Worm (Caenorhabditis elegans): ENCODE results near the gene ZK813.3.

DNA sequence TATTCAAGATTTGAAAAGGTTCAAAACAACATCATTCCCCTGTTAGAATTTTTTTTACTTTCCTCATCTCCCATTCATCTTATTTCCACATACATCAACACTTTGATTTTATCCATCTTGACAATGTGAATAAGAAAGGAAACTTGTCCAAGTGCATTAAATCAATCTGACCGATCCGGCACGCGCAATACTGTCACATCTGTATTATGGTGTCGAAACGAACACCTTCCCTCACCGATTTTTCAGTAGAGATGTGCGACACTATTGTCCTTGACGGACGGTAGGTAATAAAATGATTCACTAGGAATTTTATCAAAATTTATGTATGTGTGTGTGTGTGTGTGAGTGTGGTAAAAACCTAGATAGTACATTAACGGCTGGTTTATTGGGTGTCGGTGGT, 22.2 kb downstream of the ZK813.3 start:
- TF ChIP-seq unc-62 (GFP tag; optimal IDR thresholded peaks at IDR 0.05) (no peak), skn-1 (tag; optimal IDR thresholded peaks at IDR 0.05) (no peak), nhr-25 (tag; optimal IDR thresholded peaks at IDR 0.05) (no peak), nhr-11 (tag; optimal IDR thresholded peaks at IDR 0.05) (no peak), nhr-12 (tag; optimal IDR thresholded peaks at IDR 0.05) (no peak), ztf-11 (tag; optimal IDR thresholded peaks at IDR 0.05) (no peak), ama-1 (optimal IDR thresholded peaks at IDR 0.05) (no peak)
